Worm (Caenorhabditis elegans): ENCODE measurements around the gene W06E11.1.

DNA sequence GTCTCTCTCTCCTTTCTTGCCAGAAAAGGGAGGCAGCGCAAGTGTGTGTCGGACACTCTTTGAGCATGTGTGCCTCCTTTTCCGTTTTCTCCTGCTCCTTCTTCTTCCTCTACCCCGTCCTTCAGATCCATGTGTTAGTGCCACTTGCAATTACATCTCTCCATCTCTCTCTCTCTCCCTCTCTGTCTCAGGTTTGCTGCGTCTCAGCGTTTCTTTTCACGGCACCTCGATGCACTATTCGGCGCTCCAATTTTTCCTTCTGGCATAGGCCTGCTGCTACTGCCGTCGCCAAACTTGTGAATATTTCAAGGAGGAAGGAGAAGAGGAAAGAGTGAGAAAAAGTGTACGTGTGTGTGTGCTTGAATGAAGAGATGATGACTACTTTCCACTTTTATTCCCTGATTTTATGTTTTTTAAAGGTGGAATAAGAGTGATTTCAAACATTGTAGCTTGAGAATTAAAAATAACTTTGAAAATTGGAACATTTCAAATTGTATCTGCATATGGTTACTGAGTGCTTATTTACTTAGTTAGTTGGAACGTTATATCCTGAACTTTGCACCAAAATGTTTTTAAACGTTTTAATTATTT lies 26.5 kb downstream of the W06E11.1 start, which contains the start of gene W02B3.3:
- TF ChIP-seq ama-1 (optimal IDR thresholded peaks at IDR 0.05), result no peak
- no peak for TF ChIP-seq ama-1 (GFP tag; optimal IDR thresholded peaks at IDR 0.05)
- no peak for TF ChIP-seq ets-4 (GFP tag; optimal IDR thresholded peaks at IDR 0.05)
- TF ChIP-seq snpc-4 (GFP tag; optimal IDR thresholded peaks at IDR 0.05), result no peak
- no peak for TF ChIP-seq snpc-4 (tag; optimal IDR thresholded peaks at IDR 0.05)
- no peak for TF ChIP-seq F39B2.1 (GFP tag; IDR thresholded peaks at IDR 0.05)
- no peak for TF ChIP-seq let-526 (GFP tag; IDR thresholded peaks at IDR 0.05)
- no peak for TF ChIP-seq dpl-1 (GFP tag; optimal IDR thresholded peaks at IDR 0.05)
- TF ChIP-seq chd-7 (tag; optimal IDR thresholded peaks at IDR 0.05), result no peak
- no peak for TF ChIP-seq sdz-38 (tag; optimal IDR thresholded peaks at IDR 0.05)
- no peak for TF ChIP-seq dpff-1 (tag; optimal IDR thresholded peaks at IDR 0.05)
- no peak for TF ChIP-seq attf-3 (GFP tag; conservative IDR thresholded peaks at IDR 0.05)
- TF ChIP-seq F37B4.10 (GFP tag; IDR thresholded peaks at IDR 0.05), result no peak

All from whole organism, young adult.